Fruit fly (Drosophila melanogaster) whole organism, embryonic: ENCODE measurements around the gene Sec23.
A peak's percentile ranks its signal among the peaks of the same experiment; 100 is the strongest.

Source experiments
- ATbp ChIP-seq: fragments of 200-800 bp; sonication (Bioruptor generic); optimal IDR thresholded peaks from 2 replicates; lab custom pipeline; 2017; ENCODE audit warnings: missing biosample characterization, mild to moderate bottlenecking, missing genetic modification characterization, missing genetic modification reagents
- Abd-B ChIP-seq: fragments of 200-800 bp; sonication (Bioruptor generic); optimal IDR thresholded peaks from 2 replicates; lab custom pipeline; 2018; ENCODE audit warnings: missing biosample characterization, mild to moderate bottlenecking, missing genetic modification characterization, moderate library complexity
- Antp ChIP-seq: fragments of 200-800 bp; sonication (Bioruptor generic); optimal IDR thresholded peaks from 3 replicates; lab custom pipeline; 2016; ENCODE audit warnings: missing biosample characterization, missing genetic modification characterization
- BEAF-32 ChIP-seq: fragments of 200-800 bp; sonication (Bioruptor generic); optimal IDR thresholded peaks from 3 replicates; lab custom pipeline; 2017; ENCODE audit warnings: missing biosample characterization, missing genetic modification characterization, mild to moderate bottlenecking, moderate library complexity, missing genetic modification reagents
- CG10209 ChIP-seq: fragments of 200-800 bp; sonication (Bioruptor generic); optimal IDR thresholded peaks from 3 replicates; lab custom pipeline; 2017; ENCODE audit warnings: missing biosample characterization, mild to moderate bottlenecking, missing genetic modification characterization, missing genetic modification reagents
- CG10654 ChIP-seq: fragments of 200-800 bp; sonication (Bioruptor generic); optimal IDR thresholded peaks from 2 replicates; lab custom pipeline; 2016; ENCODE audit warnings: missing biosample characterization, missing genetic modification characterization
- CG10959 ChIP-seq: fragments of 200-800 bp; sonication (Bioruptor generic); IDR thresholded peaks from 2 replicates; pipeline ENCODE4 v1.3.6; 2022; ENCODE audit warnings: missing biosample characterization, missing genetic modification characterization
- CG11504 ChIP-seq: fragments of 200-800 bp; sonication (Bioruptor generic); optimal IDR thresholded peaks from 3 replicates; lab custom pipeline; 2019; ENCODE audit warnings: missing biosample characterization, mild to moderate bottlenecking, missing genetic modification characterization, moderate library complexity
- CG11560 ChIP-seq: fragments of 200-800 bp; sonication (Bioruptor generic); IDR thresholded peaks from 3 replicates; pipeline ENCODE4 v1.3.6; 2022; ENCODE audit warnings: missing biosample characterization, missing genetic modification characterization
- CG12769 ChIP-seq: fragments of 200-800 bp; sonication (Bioruptor generic); optimal IDR thresholded peaks from 2 replicates; lab custom pipeline; 2019; ENCODE audit warnings: missing biosample characterization, mild to moderate bottlenecking, missing genetic modification characterization, moderate library complexity
- CG13287 ChIP-seq: fragments of 200-800 bp; sonication (Bioruptor generic); IDR thresholded peaks from 2 replicates; pipeline ENCODE4 v1.3.6; 2022; ENCODE audit warnings: missing biosample characterization, missing genetic modification characterization; ENCODE audit not compliant: partially characterized antibody
- CG14965 ChIP-seq: fragments of 200-800 bp; sonication (Bioruptor generic); optimal IDR thresholded peaks from 2 replicates; lab custom pipeline; 2016; ENCODE audit warnings: missing biosample characterization, missing genetic modification characterization, borderline replicate concordance
- CG15269 ChIP-seq: fragments of 200-800 bp; sonication (Bioruptor generic); optimal IDR thresholded peaks from 2 replicates; lab custom pipeline; 2018; ENCODE audit warnings: missing biosample characterization, mild to moderate bottlenecking, missing genetic modification characterization, moderate library complexity
- CG15696 ChIP-seq: fragments of 200-800 bp; sonication (Bioruptor generic); optimal IDR thresholded peaks from 2 replicates; lab custom pipeline; 2019; ENCODE audit warnings: missing biosample characterization, mild to moderate bottlenecking, missing genetic modification characterization, moderate library complexity
- CG17612 ChIP-seq: fragments of 200-800 bp; sonication (Bioruptor generic); IDR thresholded peaks from 2 replicates; pipeline ENCODE4 v1.3.6; 2022; ENCODE audit warnings: missing biosample characterization, missing genetic modification characterization
- CG2875 ChIP-seq: fragments of 200-800 bp; sonication (Bioruptor generic); optimal IDR thresholded peaks from 2 replicates; lab custom pipeline; 2017; ENCODE audit warnings: missing biosample characterization, mild to moderate bottlenecking, missing genetic modification characterization, missing genetic modification reagents
- CG2889 ChIP-seq: fragments of 200-800 bp; sonication (Bioruptor generic); IDR thresholded peaks from 3 replicates; pipeline ENCODE4 v1.3.6; 2022; ENCODE audit warnings: missing biosample characterization, missing genetic modification characterization
- CG3847 ChIP-seq: fragments of 200-800 bp; sonication (Bioruptor generic); IDR thresholded peaks from 2 replicates; pipeline ENCODE4 v1.3.6; 2022; ENCODE audit warnings: missing biosample characterization, missing genetic modification characterization
- CG3995 ChIP-seq: fragments of 200-800 bp; sonication (Bioruptor generic); optimal IDR thresholded peaks from 3 replicates; lab custom pipeline; 2016; ENCODE audit warnings: missing biosample characterization, missing genetic modification characterization
- CG4360 ChIP-seq: fragments of 200-800 bp; sonication (Bioruptor generic); IDR thresholded peaks from 2 replicates; pipeline ENCODE4 v1.3.6; 2022; ENCODE audit warnings: missing biosample characterization, missing genetic modification characterization
- CG4424 ChIP-seq: fragments of 200-800 bp; sonication (Bioruptor generic); optimal IDR thresholded peaks from 3 replicates; lab custom pipeline; 2016; ENCODE audit warnings: missing biosample characterization, missing genetic modification characterization
- CG6272 ChIP-seq: fragments of 200-800 bp; sonication (Bioruptor generic); IDR thresholded peaks from 2 replicates; pipeline ENCODE4 v1.3.6; 2022; ENCODE audit warnings: missing biosample characterization, missing genetic modification characterization
- CG6765 ChIP-seq: fragments of 200-800 bp; sonication (Bioruptor generic); optimal IDR thresholded peaks from 3 replicates; lab custom pipeline; 2017; ENCODE audit warnings: missing biosample characterization, mild to moderate bottlenecking, missing genetic modification characterization
- CG8359 ChIP-seq: fragments of 200-800 bp; sonication (Bioruptor generic); optimal IDR thresholded peaks from 2 replicates; lab custom pipeline; 2017; ENCODE audit warnings: missing biosample characterization, mild to moderate bottlenecking, missing genetic modification characterization, borderline replicate concordance
- Dll ChIP-seq: fragments of 200-800 bp; sonication (Bioruptor generic); IDR thresholded peaks from 4 replicates; pipeline ENCODE4 v1.3.6; 2022; ENCODE audit warnings: missing biosample characterization, missing genetic modification characterization; ENCODE audit not compliant: partially characterized antibody
- Oaz ChIP-seq: fragments of 200-800 bp; sonication (Bioruptor generic); IDR thresholded peaks from 2 replicates; pipeline ENCODE4 v1.3.6; 2022; ENCODE audit warnings: missing biosample characterization, missing genetic modification characterization
- Oli ChIP-seq: fragments of 200-800 bp; sonication (Bioruptor generic); optimal IDR thresholded peaks from 2 replicates; lab custom pipeline; 2018; ENCODE audit warnings: missing biosample characterization, mild to moderate bottlenecking, missing genetic modification characterization, moderate library complexity
- Optix ChIP-seq: fragments of 200-800 bp; sonication (Bioruptor generic); IDR thresholded peaks from 3 replicates; pipeline ENCODE4 v1.3.6; 2022; ENCODE audit warnings: missing biosample characterization, missing genetic modification characterization
- Poxn ChIP-seq: fragments of 200-800 bp; sonication (Bioruptor generic); IDR thresholded peaks from 2 replicates; pipeline ENCODE4 v1.3.6; 2022; ENCODE audit warnings: missing biosample characterization, missing genetic modification characterization
- Ravus ChIP-seq: fragments of 200-800 bp; sonication (Bioruptor generic); IDR thresholded peaks from 2 replicates; pipeline ENCODE4 v1.3.6; 2022; ENCODE audit warnings: missing biosample characterization, missing genetic modification characterization
- Sin3A ChIP-seq: fragments of >200 bp; optimal IDR thresholded peaks from 2 replicates; lab custom pipeline; 2018
- TFAM ChIP-seq: fragments of 200-800 bp; sonication (Bioruptor generic); optimal IDR thresholded peaks from 2 replicates; lab custom pipeline; 2017; ENCODE audit warnings: missing biosample characterization, missing genetic modification characterization, inconsistent platforms
- Trl ChIP-seq, 3 experiments: fragments of >200 bp in 2 of 3; fragments of 200-800 bp in 1 of 3; sonication (Bioruptor generic) in 1 of 3; optimal IDR thresholded peaks; 2 replicates in 1 of 3; 3 replicates in 2 of 3; lab custom pipeline; 2016 to 2017; ENCODE audit warnings: missing biosample characterization in 1 of 3, missing genetic modification characterization in 1 of 3
- ash1 ChIP-seq: fragments of 200-800 bp; sonication (Bioruptor generic); optimal IDR thresholded peaks from 2 replicates; lab custom pipeline; 2018; ENCODE audit warnings: missing biosample characterization, mild to moderate bottlenecking, missing genetic modification characterization
- bab2 ChIP-seq: fragments of 200-800 bp; sonication (Bioruptor generic); optimal IDR thresholded peaks from 2 replicates; lab custom pipeline; 2016; ENCODE audit warnings: missing biosample characterization, missing genetic modification characterization
- btn ChIP-seq: fragments of 200-800 bp; sonication (Bioruptor generic); optimal IDR thresholded peaks from 2 replicates; lab custom pipeline; 2016; ENCODE audit warnings: missing biosample characterization, missing genetic modification characterization
- caup ChIP-seq: fragments of 200-800 bp; sonication (Bioruptor generic); optimal IDR thresholded peaks from 3 replicates; lab custom pipeline; 2017; ENCODE audit warnings: missing biosample characterization, mild to moderate bottlenecking, missing genetic modification characterization, moderate library complexity; ENCODE audit not compliant: severe bottlenecking
- ems ChIP-seq: fragments of 200-800 bp; sonication (Bioruptor generic); optimal IDR thresholded peaks from 3 replicates; lab custom pipeline; 2016; ENCODE audit warnings: missing biosample characterization, missing genetic modification characterization
- fd64A ChIP-seq: fragments of 200-800 bp; sonication (Bioruptor generic); optimal IDR thresholded peaks from 3 replicates; lab custom pipeline; 2018; ENCODE audit warnings: missing biosample characterization, mild to moderate bottlenecking, missing genetic modification characterization
- gt ChIP-seq: fragments of 200-800 bp; sonication (Bioruptor generic); IDR thresholded peaks from 2 replicates; pipeline ENCODE4 v1.3.6; 2022; ENCODE audit warnings: missing biosample characterization, missing genetic modification characterization
- h ChIP-seq: fragments of >200 bp; optimal IDR thresholded peaks from 2 replicates; lab custom pipeline; 2017
- oc ChIP-seq: fragments of 200-800 bp; sonication (Bioruptor generic); optimal IDR thresholded peaks from 2 replicates; lab custom pipeline; 2018; ENCODE audit warnings: missing biosample characterization, mild to moderate bottlenecking, missing genetic modification characterization, moderate library complexity
- org-1 ChIP-seq: fragments of 200-800 bp; sonication (Bioruptor generic); optimal IDR thresholded peaks from 2 replicates; lab custom pipeline; 2017; ENCODE audit warnings: missing biosample characterization, missing genetic modification characterization
- pb ChIP-seq: fragments of 200-800 bp; sonication (Bioruptor generic); optimal IDR thresholded peaks from 3 replicates; lab custom pipeline; 2016; ENCODE audit warnings: missing biosample characterization, missing genetic modification characterization
- pnt ChIP-seq: fragments of 200-800 bp; sonication (Bioruptor generic); optimal IDR thresholded peaks from 3 replicates; lab custom pipeline; 2016; ENCODE audit warnings: missing biosample characterization, missing genetic modification characterization
- schlank ChIP-seq: fragments of 200-800 bp; sonication (Bioruptor generic); optimal IDR thresholded peaks from 2 replicates; lab custom pipeline; 2018; ENCODE audit warnings: missing biosample characterization, mild to moderate bottlenecking, missing genetic modification characterization
- sim ChIP-seq: fragments of 200-800 bp; sonication (Bioruptor generic); IDR thresholded peaks from 2 replicates; pipeline ENCODE4 v1.3.6; 2022; ENCODE audit warnings: missing biosample characterization, missing genetic modification characterization
- tup ChIP-seq: fragments of 200-800 bp; sonication (Bioruptor generic); optimal IDR thresholded peaks from 2 replicates; lab custom pipeline; 2016; ENCODE audit warnings: missing biosample characterization, mild to moderate bottlenecking, missing genetic modification characterization, moderate library complexity
- tx ChIP-seq: fragments of 200-800 bp; sonication (Bioruptor generic); optimal IDR thresholded peaks from 2 replicates; lab custom pipeline; 2016; ENCODE audit warnings: missing biosample characterization, missing genetic modification characterization

The Sec23 gene

dm6 chr3R:5620387-5620956 is 28.4 kb upstream of the Sec23 start (continued):
- no peak for TF ChIP-seq Trl (optimal IDR thresholded peaks at IDR 0.05; lab: Kevin White, UChicago)
- peak; percentile 44 for TF ChIP-seq Trl (GFP tag; optimal IDR thresholded peaks at IDR 0.05; lab: Kevin White, UChicago)
- TF ChIP-seq CG3995 = peak; percentile 19
- peak; percentile 71 for TF ChIP-seq CG12769
- peak; percentile 14 for TF ChIP-seq tx (GFP tag; lab: Kevin White, UChicago)
- TF ChIP-seq fd64A = peak; percentile 43
- peak; percentile 40 for TF ChIP-seq CG10654 (GFP tag; lab: Kevin White, UChicago)
- TF ChIP-seq pb (GFP tag; lab: Kevin White, UChicago) = peak; percentile 50
- TF ChIP-seq CG4360 (GFP tag; lab: Robert Waterston, UW) = 0 out of 2 replicates have a peak, but pooled peaks have one; percentile 24
- no peak for TF ChIP-seq CG11560 (tag; lab: Robert Waterston, UW)
- TF ChIP-seq CG10209 (GFP tag; lab: Kevin White, UChicago) = peak; percentile 63
- TF ChIP-seq sim (GFP tag; lab: Robert Waterston, UW) = no peak
- no peak for TF ChIP-seq ash1 (GFP tag; lab: Kevin White, UChicago)
- no peak for TF ChIP-seq BEAF-32
- TF ChIP-seq bab2 (GFP tag; lab: Kevin White, UChicago) = peak; percentile 69
- peak; percentile 50 for TF ChIP-seq btn (GFP tag; lab: Kevin White, UChicago)
- TF ChIP-seq pnt = peak; percentile 38
- TF ChIP-seq ems = peak; percentile 52
- TF ChIP-seq Antp (GFP tag; lab: Kevin White, UChicago) = peak; percentile 73
- peak; percentile 69 for TF ChIP-seq org-1 (GFP tag; lab: Kevin White, UChicago)
- TF ChIP-seq Dll (GFP tag; lab: Robert Waterston, UW) = no peak
- no peak for TF ChIP-seq tup
- TF ChIP-seq CG10959 (GFP tag; lab: Robert Waterston, UW) = no peak
- no peak for TF ChIP-seq schlank (tag; lab: Kevin White, UChicago)
- no peak for TF ChIP-seq h (lab: Kevin White, UChicago)
- no peak for TF ChIP-seq CG2889 (GFP tag; lab: Robert Waterston, UW)
- peak; percentile 83 for TF ChIP-seq CG11504 (tag; lab: Kevin White, UChicago)
- TF ChIP-seq caup (GFP tag; lab: Kevin White, UChicago) = peak; percentile 51
- TF ChIP-seq CG2875 (GFP tag; lab: Kevin White, UChicago) = peak; percentile 54
- no peak; the same call in 1 of the 2 replicates for TF ChIP-seq Ravus
- TF ChIP-seq CG3847 = peak; percentile 48; the same call in 1 of the 2 replicates
- TF ChIP-seq ATbp (GFP tag; lab: Kevin White, UChicago) = peak; percentile 71
- TF ChIP-seq oc (tag; lab: Kevin White, UChicago) = peak; percentile 80
- TF ChIP-seq CG13287 (GFP tag; lab: Robert Waterston, UW) = no peak
- TF ChIP-seq Poxn = no peak
- peak; percentile 58 for TF ChIP-seq CG15269
- TF ChIP-seq CG8359 (GFP tag; lab: Kevin White, UChicago) = no peak
- TF ChIP-seq CG14965 (GFP tag; lab: Kevin White, UChicago) = no peak
- no peak for TF ChIP-seq CG15696 (tag; lab: Kevin White, UChicago)
- peak; percentile 80 for TF ChIP-seq CG4424
- TF ChIP-seq TFAM (GFP tag; lab: Kevin White, UChicago) = no peak
- peak; percentile 71 for TF ChIP-seq Abd-B (GFP tag; lab: Kevin White, UChicago)
- TF ChIP-seq gt (GFP tag; lab: Robert Waterston, UW) = no peak
- TF ChIP-seq Optix = peak; percentile 71; the same call in 2 of the 3 replicates
- TF ChIP-seq Oaz = no peak
- TF ChIP-seq CG6765 (GFP tag; lab: Kevin White, UChicago) = no peak
- no peak for TF ChIP-seq Sin3A
- peak; percentile 45 for TF ChIP-seq CG6272 (GFP tag; lab: Robert Waterston, UW)
- TF ChIP-seq CG17612 (GFP tag; lab: Robert Waterston, UW) = no peak
- TF ChIP-seq Oli (tag; lab: Kevin White, UChicago) = peak; percentile 82
